Fruit fly (Drosophila melanogaster) whole organism, embryonic: ENCODE measurements around the gene Rtnl2.

Experiments
- ATbp ChIP-seq: fragments of 200-800 bp; sonication (Bioruptor generic); optimal IDR thresholded peaks from 2 replicates; lab custom pipeline; 2017; ENCODE audit warnings: missing biosample characterization, mild to moderate bottlenecking, missing genetic modification characterization, missing genetic modification reagents
- Atf6 ChIP-seq: fragments of 200-800 bp; sonication (Bioruptor generic); IDR thresholded peaks from 2 replicates; pipeline ENCODE4 v1.3.6; 2022; ENCODE audit warnings: missing biosample characterization, missing genetic modification characterization
- CG12659 ChIP-seq: fragments of 200-800 bp; sonication (Bioruptor generic); optimal IDR thresholded peaks from 3 replicates; lab custom pipeline; 2017; ENCODE audit warnings: mild to moderate bottlenecking, missing biosample characterization, missing genetic modification reagents, missing genetic modification characterization
- CG12744 ChIP-seq: fragments of 200-800 bp; sonication (Bioruptor generic); optimal IDR thresholded peaks from 2 replicates; lab custom pipeline; 2016; ENCODE audit warnings: missing biosample characterization, missing genetic modification characterization
- CG14710 ChIP-seq: fragments of 200-800 bp; sonication (Bioruptor generic); optimal IDR thresholded peaks from 3 replicates; lab custom pipeline; 2019; ENCODE audit warnings: missing biosample characterization, mild to moderate bottlenecking, missing genetic modification characterization, moderate library complexity
- CG16813 ChIP-seq: fragments of 200-800 bp; sonication (Bioruptor generic); IDR thresholded peaks from 3 replicates; pipeline ENCODE4 v1.3.6; 2022; ENCODE audit warnings: missing biosample characterization, missing genetic modification characterization; ENCODE audit not compliant: partially characterized antibody
- CG2129 ChIP-seq: fragments of 200-800 bp; sonication (Bioruptor generic); IDR thresholded peaks from 2 replicates; pipeline ENCODE4 v1.3.6; 2022; ENCODE audit warnings: missing biosample characterization, missing genetic modification characterization; ENCODE audit not compliant: partially characterized antibody
- CG31224 ChIP-seq: fragments of 200-800 bp; sonication (Bioruptor generic); IDR thresholded peaks from 2 replicates; pipeline ENCODE4 v1.3.6; 2022; ENCODE audit warnings: missing biosample characterization, missing genetic modification characterization
- CG31365 ChIP-seq: fragments of 200-800 bp; sonication (Bioruptor generic); optimal IDR thresholded peaks from 2 replicates; lab custom pipeline; 2018; ENCODE audit warnings: missing biosample characterization, mild to moderate bottlenecking, missing genetic modification characterization
- CG34376 ChIP-seq: fragments of 200-800 bp; sonication (Bioruptor generic); optimal IDR thresholded peaks from 2 replicates; lab custom pipeline; 2018; ENCODE audit warnings: missing biosample characterization, mild to moderate bottlenecking, missing genetic modification characterization
- CG3995 ChIP-seq: fragments of 200-800 bp; sonication (Bioruptor generic); optimal IDR thresholded peaks from 3 replicates; lab custom pipeline; 2016; ENCODE audit warnings: missing biosample characterization, missing genetic modification characterization
- CG6175 ChIP-seq: fragments of 200-800 bp; sonication (Bioruptor generic); IDR thresholded peaks from 3 replicates; pipeline ENCODE4 v1.3.6; 2022; ENCODE audit warnings: missing biosample characterization, missing genetic modification characterization
- D ChIP-seq, 2 experiments: fragments of 200-800 bp in 1 of 2; fragments of >200 bp in 1 of 2; sonication (Bioruptor generic) in 1 of 2; optimal IDR thresholded peaks; 2 replicates in 1 of 2; 3 replicates in 1 of 2; lab custom pipeline; 2017; ENCODE audit warnings: mild to moderate bottlenecking in 1 of 2, missing biosample characterization in 1 of 2, missing genetic modification characterization in 1 of 2, missing genetic modification reagents in 1 of 2
- Deaf1 ChIP-seq: fragments of 200-800 bp; optimal IDR thresholded peaks from 3 replicates; lab custom pipeline; 2019; ENCODE audit warnings: missing biosample characterization, mild to moderate bottlenecking, missing genetic modification characterization, moderate library complexity
- Dfd ChIP-seq, 2 experiments: fragments of >200 bp; optimal IDR thresholded peaks; 2 replicates each; lab custom pipeline; 2017; ENCODE audit warnings: missing biosample characterization in 2 of 2, missing genetic modification characterization in 2 of 2
- Dp ChIP-seq: fragments of 200-800 bp; sonication (Bioruptor generic); optimal IDR thresholded peaks from 2 replicates; lab custom pipeline; 2018; ENCODE audit warnings: missing biosample characterization, mild to moderate bottlenecking, missing genetic modification characterization, moderate library complexity
- Ets65A ChIP-seq: fragments of 200-800 bp; sonication (Bioruptor generic); peaks from one replicate; lab custom pipeline; 2016; ENCODE audit warnings: missing biosample characterization, missing genetic modification characterization
- Hr78 ChIP-seq, 2 experiments: fragments of 200-800 bp in 1 of 2; fragments of >200 bp in 1 of 2; sonication (Bioruptor generic) in 1 of 2; optimal IDR thresholded peaks; 2 replicates each; lab custom pipeline; 2017 to 2019; ENCODE audit warnings: missing biosample characterization in 2 of 2, missing genetic modification characterization in 2 of 2, mild to moderate bottlenecking in 1 of 2, moderate library complexity in 1 of 2
- Jarid2 ChIP-seq: fragments of 200-800 bp; sonication (Bioruptor generic); optimal IDR thresholded peaks from 3 replicates; lab custom pipeline; 2017; ENCODE audit warnings: mild to moderate bottlenecking, missing biosample characterization, missing genetic modification reagents, missing genetic modification characterization
- Max ChIP-seq: fragments of 200-800 bp; sonication (Bioruptor generic); optimal IDR thresholded peaks from 2 replicates; lab custom pipeline; 2016; ENCODE audit warnings: missing biosample characterization, mild to moderate bottlenecking, missing genetic modification characterization
- Oli ChIP-seq: fragments of 200-800 bp; sonication (Bioruptor generic); optimal IDR thresholded peaks from 2 replicates; lab custom pipeline; 2018; ENCODE audit warnings: missing biosample characterization, mild to moderate bottlenecking, missing genetic modification characterization, moderate library complexity
- chinmo ChIP-seq: fragments of 200-800 bp; sonication (Bioruptor generic); IDR thresholded peaks from 4 replicates; pipeline ENCODE4 v1.3.6; 2022; ENCODE audit warnings: missing biosample characterization, missing genetic modification characterization; ENCODE audit not compliant: partially characterized antibody
- crp ChIP-seq, 2 experiments: fragments of 200-800 bp; sonication (Bioruptor generic); optimal IDR thresholded peaks; 2 replicates in 1 of 2; 3 replicates in 1 of 2; lab custom pipeline; 2017; ENCODE audit warnings: missing biosample characterization in 2 of 2, missing genetic modification characterization in 2 of 2, mild to moderate bottlenecking in 1 of 2, moderate library complexity in 1 of 2
- exex ChIP-seq: fragments of 200-800 bp; sonication (Bioruptor generic); optimal IDR thresholded peaks from 4 replicates; lab custom pipeline; 2018; ENCODE audit warnings: missing biosample characterization, mild to moderate bottlenecking, missing genetic modification characterization, moderate library complexity
- gem ChIP-seq: fragments of 200-800 bp; sonication (Bioruptor generic); optimal IDR thresholded peaks from 2 replicates; lab custom pipeline; 2019; ENCODE audit warnings: missing biosample characterization, mild to moderate bottlenecking, missing genetic modification characterization, moderate library complexity
- insv ChIP-seq, 2 experiments: fragments of 200-800 bp; sonication (Bioruptor generic); optimal IDR thresholded peaks; 3 replicates each; lab custom pipeline; 2016 to 2018; ENCODE audit warnings: missing biosample characterization in 2 of 2, missing genetic modification characterization in 2 of 2
- inv ChIP-seq: fragments of 200-800 bp; sonication (Bioruptor generic); IDR thresholded peaks from 2 replicates; pipeline ENCODE4 v1.3.6; 2022; ENCODE audit warnings: missing biosample characterization, missing genetic modification characterization; ENCODE audit not compliant: partially characterized antibody
- klu ChIP-seq: fragments of 200-800 bp; sonication (Bioruptor generic); IDR thresholded peaks from 2 replicates; pipeline ENCODE4 v1.3.6; 2022; ENCODE audit warnings: missing biosample characterization, missing genetic modification characterization
- mirr ChIP-seq: fragments of 200-800 bp; sonication (Bioruptor generic); optimal IDR thresholded peaks from 3 replicates; lab custom pipeline; 2018; ENCODE audit warnings: missing biosample characterization, mild to moderate bottlenecking, missing genetic modification characterization
- mld ChIP-seq: fragments of 200-800 bp; sonication (Bioruptor generic); IDR thresholded peaks from 3 replicates; pipeline ENCODE4 v1.3.6; 2022; ENCODE audit warnings: missing biosample characterization, missing genetic modification characterization; ENCODE audit not compliant: partially characterized antibody
- pfk ChIP-seq: fragments of 200-800 bp; sonication (Bioruptor generic); optimal IDR thresholded peaks from 2 replicates; lab custom pipeline; 2018; ENCODE audit warnings: missing biosample characterization, mild to moderate bottlenecking, missing genetic modification characterization, moderate library complexity
- rib ChIP-seq: fragments of 200-800 bp; sonication (Bioruptor generic); IDR thresholded peaks from 2 replicates; pipeline ENCODE4 v1.3.6; 2022; ENCODE audit warnings: missing biosample characterization, missing genetic modification characterization
- sens ChIP-seq: fragments of 200-800 bp; sonication (Bioruptor generic); peaks from one replicate; lab custom pipeline; 2016; ENCODE audit warnings: missing biosample characterization, missing genetic modification characterization
- slbo ChIP-seq: fragments of 200-800 bp; sonication (Bioruptor generic); IDR thresholded peaks from 2 replicates; pipeline ENCODE4 v1.3.6; 2022; ENCODE audit warnings: missing biosample characterization, missing genetic modification characterization
- stwl ChIP-seq: fragments of 200-800 bp; sonication (Bioruptor generic); optimal IDR thresholded peaks from 3 replicates; lab custom pipeline; 2018; ENCODE audit warnings: missing biosample characterization, mild to moderate bottlenecking, missing genetic modification characterization, moderate library complexity
- tll ChIP-seq, 2 experiments: fragments of 200-800 bp in 1 of 2; fragments of >200 bp in 1 of 2; sonication (Bioruptor generic) in 1 of 2; optimal IDR thresholded peaks; 2 replicates each; lab custom pipeline; 2017 to 2019; ENCODE audit warnings: missing biosample characterization in 2 of 2, missing genetic modification characterization in 2 of 2, mild to moderate bottlenecking in 1 of 2, moderate library complexity in 1 of 2
- vnd ChIP-seq: fragments of 200-800 bp; sonication (Bioruptor generic); IDR thresholded peaks from 3 replicates; pipeline ENCODE4 v1.3.6; 2022; ENCODE audit warnings: missing biosample characterization, missing genetic modification characterization; ENCODE audit not compliant: partially characterized antibody
- yki ChIP-seq: fragments of >200 bp; optimal IDR thresholded peaks from 3 replicates; lab custom pipeline; 2018
- zen ChIP-seq: fragments of 200-800 bp; sonication (Bioruptor generic); optimal IDR thresholded peaks from 3 replicates; lab custom pipeline; 2018; ENCODE audit warnings: missing biosample characterization, mild to moderate bottlenecking, missing genetic modification characterization, moderate library complexity

The Rtnl2 gene

DNA sequence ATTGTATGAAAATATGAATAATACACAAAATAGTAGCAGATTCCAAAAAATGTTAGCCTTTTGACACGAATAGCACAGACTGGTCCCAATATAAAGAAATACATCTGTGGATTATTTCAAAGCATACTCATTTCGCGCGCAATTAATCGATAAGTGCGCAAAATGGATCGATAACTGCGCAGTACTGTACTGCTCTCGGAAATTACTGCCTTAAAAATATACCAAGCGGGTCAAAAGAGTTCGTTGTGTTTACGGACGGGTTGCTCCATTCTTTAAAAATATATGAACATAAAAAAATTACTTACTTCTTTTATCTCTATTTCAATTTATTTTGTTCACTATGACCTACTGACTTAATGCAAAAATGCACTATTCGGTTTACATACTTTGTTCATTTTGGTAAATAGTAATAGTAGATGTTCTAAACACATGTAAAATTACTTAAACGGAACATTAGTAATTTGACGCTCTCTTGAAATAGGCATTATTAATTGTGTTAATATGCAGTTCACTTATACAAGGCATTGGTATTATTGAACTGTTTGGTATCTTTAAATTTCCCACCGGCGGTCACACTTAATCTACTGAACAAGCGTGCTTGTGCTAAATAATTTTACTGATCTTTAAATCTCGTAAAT, at the start of gene Rtnl2, which contains the start of gene alphaTub84D (continued):
- TF ChIP-seq CG14710 (tag; lab: Kevin White, UChicago): peak; percentile 79
- TF ChIP-seq, all 482 proteins: peak for 38

DNA sequence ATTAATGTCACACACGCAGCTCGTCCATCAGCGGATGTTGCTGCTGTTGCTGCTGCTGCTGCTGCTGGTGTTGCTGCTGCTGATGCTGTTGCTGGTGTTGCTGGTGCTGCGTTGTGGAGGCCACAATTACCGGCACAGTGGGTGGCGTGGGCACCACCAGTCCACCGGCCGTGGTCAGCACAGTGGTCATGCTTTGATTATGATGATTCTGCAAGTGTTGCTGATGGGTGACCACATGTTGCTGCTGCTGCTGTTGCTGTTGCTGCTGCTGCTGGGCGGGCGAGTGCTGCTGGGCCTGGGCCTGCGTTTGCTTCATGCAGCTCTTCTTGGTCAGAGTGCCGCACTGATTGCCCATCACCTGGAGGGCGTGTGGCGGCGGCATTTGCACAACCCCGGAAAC, 42.2 kb upstream of the Rtnl2 start:
- TF ChIP-seq Ets65A (GFP tag; lab: Kevin White, UChicago): peak; percentile 36
- TF ChIP-seq Dfd (GFP tag; optimal IDR thresholded peaks at IDR 0.05; lab: Kevin White, UChicago): peak in 1 of 2 experiments; percentile 4
- no peak for TF ChIP-seq gem
- TF ChIP-seq Oli (tag; lab: Kevin White, UChicago): no peak
- no peak for TF ChIP-seq Deaf1
- no peak for TF ChIP-seq CG12659 (GFP tag; lab: Kevin White, UChicago)
- TF ChIP-seq klu (GFP tag; lab: Robert Waterston, UW): 0 out of 2 replicates have a peak, but pooled peaks have one; percentile 9

DNA sequence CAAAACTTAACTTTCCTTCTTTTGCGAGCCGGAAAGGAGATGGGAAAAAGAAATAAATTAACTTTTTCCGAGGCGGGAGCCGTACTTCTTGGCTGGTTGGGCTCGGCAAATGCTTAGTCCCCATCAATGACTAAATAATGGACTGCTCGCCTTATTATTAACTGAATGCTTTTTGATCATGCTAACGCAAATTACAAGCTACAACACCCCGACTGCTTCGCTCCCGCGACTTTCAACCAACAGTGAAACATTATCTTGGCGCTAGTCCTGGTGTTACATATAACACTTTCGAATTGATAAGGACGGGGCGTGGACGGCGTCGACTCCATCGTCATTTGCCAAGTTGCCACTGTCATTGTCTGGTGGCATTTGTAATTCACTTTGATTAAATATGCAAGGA, 21.7 kb upstream of the Rtnl2 start, which contains the start of gene CG45545:
CG45545 (plus strand) TSS at position 301 of the 400 bp plus-strand sequence.
- no peak for TF ChIP-seq inv (GFP tag; lab: Robert Waterston, UW)
- TF ChIP-seq vnd: 0 out of 3 replicates have a peak, but pooled peaks have one; percentile 25
- no peak for TF ChIP-seq mld (GFP tag; lab: Robert Waterston, UW)
- peak; percentile 7 for TF ChIP-seq Ets65A (GFP tag; lab: Kevin White, UChicago)
- no peak for TF ChIP-seq CG16813
- TF ChIP-seq ATbp (GFP tag; lab: Kevin White, UChicago): no peak

DNA sequence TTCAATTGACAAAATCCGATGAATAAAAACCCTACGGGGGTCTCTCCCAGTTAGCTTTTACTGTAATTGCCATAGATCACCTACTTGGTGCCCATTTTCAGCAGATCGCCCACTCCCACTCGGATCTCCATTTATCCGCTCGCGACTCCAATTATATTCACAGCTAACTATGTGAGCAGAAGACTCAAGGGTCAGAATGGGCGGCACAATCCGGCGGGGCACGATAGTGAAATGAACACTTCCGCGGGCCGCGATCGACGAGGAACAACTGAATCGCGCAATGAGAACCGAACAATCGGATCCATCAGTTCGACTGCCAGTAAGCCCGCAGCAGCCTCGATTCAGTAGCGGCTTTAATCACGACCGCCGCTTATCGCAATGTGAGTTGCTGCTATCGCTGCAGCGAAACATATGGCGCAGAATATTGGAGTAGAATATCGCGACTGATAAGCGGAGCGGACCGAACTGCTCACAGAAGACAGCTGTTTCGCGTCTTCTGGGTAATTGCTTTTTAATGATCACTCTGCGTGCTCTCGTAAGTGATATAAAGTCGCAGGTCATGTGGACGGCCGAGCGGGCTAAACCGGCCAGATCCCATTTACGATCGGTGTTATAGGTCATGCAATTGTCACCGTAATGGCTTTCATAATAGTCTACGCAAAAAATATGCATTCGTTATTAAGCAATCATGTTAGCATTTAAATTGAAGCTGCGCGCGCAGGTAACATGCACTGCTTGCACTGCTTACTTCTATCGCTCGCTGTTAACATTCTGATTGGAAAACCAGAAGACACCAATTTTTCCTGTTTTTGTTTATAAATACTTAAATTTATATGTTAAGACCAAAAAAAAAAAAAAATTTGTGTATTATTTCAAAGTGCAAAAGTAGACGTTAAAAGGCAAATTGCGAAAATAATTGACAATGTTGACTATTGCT, 19.0 kb upstream of the Rtnl2 start, which contains the start of gene alpha-Est1:
alpha-Est1 (minus strand) TSS at position 317 of the 937 bp plus-strand sequence.
- TF ChIP-seq insv (GFP tag; optimal IDR thresholded peaks at IDR 0.05; lab: Kevin White, UChicago) (peak in 1 of 2 experiments; percentile 88), stwl (tag; lab: Kevin White, UChicago) (peak; percentile 69), CG3995 (GFP tag; lab: Kevin White, UChicago) (peak; percentile 32), pfk (GFP tag; lab: Kevin White, UChicago) (no peak), CG31365 (tag; lab: Kevin White, UChicago) (peak; percentile 89), Max (GFP tag; lab: Kevin White, UChicago) (no peak), Dp (GFP tag; lab: Kevin White, UChicago) (peak; percentile 45), rib (GFP tag; lab: Robert Waterston, UW) (0 out of 2 replicates have a peak, but pooled peaks have one; percentile 11), CG12744 (no peak), zen (tag; lab: Kevin White, UChicago) (peak; percentile 94), exex (tag; lab: Kevin White, UChicago) (peak; percentile 51), tll (GFP tag; optimal IDR thresholded peaks at IDR 0.05; lab: Kevin White, UChicago) (peak in 1 of 2 experiments; percentile 3), mirr (peak; percentile 70), sens (GFP tag; lab: Kevin White, UChicago) (peak; percentile 26), CG2129 (no peak), Jarid2 (peak; percentile 50), CG6175 (GFP tag; lab: Robert Waterston, UW) (0 out of 3 replicates have a peak, but pooled peaks have one; percentile 33), Hr78 (GFP tag; optimal IDR thresholded peaks at IDR 0.05; lab: Kevin White, UChicago) (peak in 1 of 2 experiments; percentile 15), yki (lab: Kevin White, UChicago) (no peak), chinmo (GFP tag; lab: Robert Waterston, UW) (peak; percentile 75; the same call in 2 of the 4 replicates), CG34376 (GFP tag; lab: Kevin White, UChicago) (peak; percentile 29), D (optimal IDR thresholded peaks at IDR 0.05; lab: Kevin White, UChicago) (no peak), D (GFP tag; optimal IDR thresholded peaks at IDR 0.05; lab: Kevin White, UChicago) (no peak), CG31224 (GFP tag; lab: Robert Waterston, UW) (0 out of 2 replicates have a peak, but pooled peaks have one; percentile 6), crp (GFP tag; optimal IDR thresholded peaks at IDR 0.05; lab: Kevin White, UChicago) (peak in 1 of 2 experiments; percentile 24), slbo (GFP tag; lab: Robert Waterston, UW) (0 out of 2 replicates have a peak, but pooled peaks have one; percentile 10), Deaf1 (peak; percentile 72), Atf6 (0 out of 2 replicates have a peak, but pooled peaks have one; percentile 25)
